Worm (Caenorhabditis elegans): ENCODE data around the gene lgc-8.

- no peak for TF ChIP-seq fkh-4 (tag; optimal IDR thresholded peaks at IDR 0.05; ENCODE audit: borderline replicate concordance)
- no peak for TF ChIP-seq snpc-4 (tag; optimal IDR thresholded peaks at IDR 0.05)
- no peak for TF ChIP-seq ceh-82 (tag; optimal IDR thresholded peaks at IDR 0.05)
- no peak for TF ChIP-seq ztf-4 (tag; optimal IDR thresholded peaks at IDR 0.05)
- TF ChIP-seq nhr-19 (GFP tag; conservative IDR thresholded peaks at IDR 0.05), result no peak
- TF ChIP-seq ceh-63 (GFP tag; optimal IDR thresholded peaks at IDR 0.05), result no peak
- no peak for TF ChIP-seq sox-4 (tag; optimal IDR thresholded peaks at IDR 0.05)
- TF ChIP-seq unc-62 (GFP tag; optimal IDR thresholded peaks at IDR 0.05), result no peak
- no peak for TF ChIP-seq lin-14 (GFP tag; optimal IDR thresholded peaks at IDR 0.05)
- no peak for TF ChIP-seq C16A3.4 (tag; optimal IDR thresholded peaks at IDR 0.05)
Observed at ce11 chrIV:14675789-14676188, 39.8 kb upstream of the lgc-8 start.

Measured in whole organism, L1 larva.